Fruit fly (Drosophila melanogaster) whole organism, pupa: ENCODE measurements around the gene FipoQ.

Experiments
- CG17806 ChIP-seq: fragments of 200-800 bp; sonication (Bioruptor generic); optimal IDR thresholded peaks from 2 replicates; lab custom pipeline; 2018; ENCODE audit warnings: missing biosample characterization, mild to moderate bottlenecking, missing genetic modification characterization, moderate library complexity
- CG8301 ChIP-seq: fragments of 200-800 bp; sonication (Bioruptor generic); optimal IDR thresholded peaks from 2 replicates; lab custom pipeline; 2018; ENCODE audit warnings: missing biosample characterization, mild to moderate bottlenecking, missing genetic modification characterization
- CG9948 ChIP-seq: fragments of 200-800 bp; sonication (Bioruptor generic); optimal IDR thresholded peaks from 2 replicates; lab custom pipeline; 2018; ENCODE audit warnings: missing biosample characterization, mild to moderate bottlenecking, missing genetic modification characterization, moderate library complexity
- EcR ChIP-seq: fragments of 200-800 bp; sonication (Bioruptor generic); optimal IDR thresholded peaks from 3 replicates; lab custom pipeline; 2019; ENCODE audit warnings: missing biosample characterization, missing genetic modification characterization, mild to moderate bottlenecking, moderate library complexity, missing genetic modification reagents
- Ets98B ChIP-seq: fragments of 200-800 bp; sonication (Bioruptor generic); IDR thresholded peaks from 2 replicates; pipeline ENCODE4 v1.3.6; 2022; ENCODE audit warnings: missing biosample characterization, missing genetic modification characterization

DNA sequence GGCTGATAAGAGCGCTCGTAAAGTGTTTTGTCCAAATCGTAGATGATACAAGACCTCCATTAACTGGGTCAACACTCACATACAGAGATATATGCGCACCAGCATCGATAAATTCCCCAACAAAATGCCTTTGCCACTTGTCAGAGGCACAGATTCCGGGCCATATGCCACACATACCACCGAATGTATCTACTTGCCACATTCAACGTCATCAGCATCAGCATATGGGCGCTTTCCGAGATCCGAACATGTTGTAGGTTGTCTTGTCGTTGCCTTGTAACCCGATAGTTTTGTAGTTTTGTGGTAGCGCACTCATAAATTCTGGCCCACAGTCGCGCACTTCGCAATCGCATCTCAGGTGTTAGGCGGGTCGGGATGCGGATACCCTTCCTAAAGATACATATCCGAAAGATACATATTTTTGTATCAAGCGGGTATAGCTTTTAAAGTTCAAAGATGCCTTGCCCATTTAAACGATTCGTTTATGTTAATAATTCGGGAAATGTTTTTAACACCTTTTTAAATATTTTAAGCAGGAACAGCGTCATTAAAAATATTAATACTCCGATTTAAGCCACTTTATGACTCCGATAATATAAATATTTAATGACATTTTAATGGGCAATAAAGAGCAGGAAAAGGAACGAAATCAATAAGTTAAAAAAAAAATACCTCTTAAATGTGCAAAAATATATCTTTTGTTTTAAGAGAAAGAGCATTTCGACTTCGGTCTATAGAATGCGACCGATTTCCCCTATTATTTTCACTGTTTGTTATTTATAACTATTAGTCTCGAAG lies 29.6 kb downstream of the FipoQ start:
- TF ChIP-seq EcR (GFP tag; lab: Kevin White, UChicago) (no peak), Ets98B (GFP tag; lab: Robert Waterston, UW) (no peak), CG8301 (tag; lab: Kevin White, UChicago) (no peak), CG9948 (tag; lab: Kevin White, UChicago) (no peak), CG17806 (no peak)
